Fruit fly (Drosophila melanogaster): ENCODE results near the gene CG33287.

The CG33287 gene

DNA sequence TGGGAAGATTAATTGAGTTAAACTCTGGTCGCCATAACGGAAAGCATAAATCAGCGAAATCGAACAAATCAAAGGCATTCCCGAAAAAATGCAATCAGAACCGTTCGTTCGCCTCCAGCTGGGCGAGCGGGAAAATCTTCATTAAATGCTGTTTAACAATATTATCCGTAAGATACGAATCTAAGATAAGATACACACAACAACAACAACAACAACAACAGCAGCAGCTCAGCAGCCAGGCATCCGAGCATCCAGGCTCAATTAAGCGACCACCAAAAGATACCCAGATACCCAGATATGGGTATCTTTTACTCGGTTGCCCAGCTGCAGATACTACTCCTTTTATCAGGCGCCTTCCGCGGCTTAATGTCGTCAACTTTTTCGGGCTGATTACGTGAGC, 24.4 kb downstream of the CG33287 start:
- no peak for TF ChIP-seq CG17806 (tag; optimal IDR thresholded peaks at IDR 0.05)
- TF ChIP-seq CG14655 (GFP tag; optimal IDR thresholded peaks at IDR 0.05) = no peak
- TF ChIP-seq CG4496 (GFP tag; IDR thresholded peaks at IDR 0.05) = no peak
- no peak for TF ChIP-seq Pif1B (GFP tag; optimal IDR thresholded peaks at IDR 0.05)
- no peak for TF ChIP-seq CG10348 (GFP tag; IDR thresholded peaks at IDR 0.05)
- TF ChIP-seq Snoo (tag; optimal IDR thresholded peaks at IDR 0.05) = no peak
- no peak for TF ChIP-seq CG12605 (GFP tag; IDR thresholded peaks at IDR 0.05)
- no peak for TF ChIP-seq fd96Ca (GFP tag; IDR thresholded peaks at IDR 0.05)
- TF ChIP-seq EcR (GFP tag; optimal IDR thresholded peaks at IDR 0.05) = no peak
- TF ChIP-seq CG32121 (GFP tag; IDR thresholded peaks at IDR 0.05) = no peak

- peak; percentile 21 for TF ChIP-seq gl (tag; optimal IDR thresholded peaks at IDR 0.05)
- no peak for TF ChIP-seq rn (GFP tag; IDR thresholded peaks at IDR 0.05)
- no peak for TF ChIP-seq CG9948 (tag; optimal IDR thresholded peaks at IDR 0.05)
- TF ChIP-seq CG13204 (GFP tag; optimal IDR thresholded peaks at IDR 0.05) = no peak
- TF ChIP-seq CG17806 (tag; optimal IDR thresholded peaks at IDR 0.05) = no peak
- no peak for TF ChIP-seq CG10348 (GFP tag; IDR thresholded peaks at IDR 0.05)
- peak; percentile 8 for TF ChIP-seq EcR (GFP tag; optimal IDR thresholded peaks at IDR 0.05)
- peak; percentile 0 for TF ChIP-seq CG8159 (tag; optimal IDR thresholded peaks at IDR 0.05)
- no peak for TF ChIP-seq CG34367 (tag; optimal IDR thresholded peaks at IDR 0.05)
- TF ChIP-seq fd96Ca (GFP tag; IDR thresholded peaks at IDR 0.05) = no peak
- no peak for TF ChIP-seq Pif1A (GFP tag; optimal IDR thresholded peaks at IDR 0.05)
- no peak for TF ChIP-seq D1 (tag; optimal IDR thresholded peaks at IDR 0.05)
- TF ChIP-seq Pif1B (GFP tag; optimal IDR thresholded peaks at IDR 0.05) = no peak
- TF ChIP-seq Ets98B (GFP tag; IDR thresholded peaks at IDR 0.05) = no peak
- TF ChIP-seq CG8301 (tag; optimal IDR thresholded peaks at IDR 0.05) = no peak
- 0 out of 3 replicates have a peak, but pooled peaks have one; percentile 25 for TF ChIP-seq CG4496 (GFP tag; IDR thresholded peaks at IDR 0.05)
- TF ChIP-seq CG12605 (GFP tag; IDR thresholded peaks at IDR 0.05) = no peak
Observed at dm6 chr3L:20944180-20944579, 26.3 kb downstream of the CG33287 start.

DNA sequence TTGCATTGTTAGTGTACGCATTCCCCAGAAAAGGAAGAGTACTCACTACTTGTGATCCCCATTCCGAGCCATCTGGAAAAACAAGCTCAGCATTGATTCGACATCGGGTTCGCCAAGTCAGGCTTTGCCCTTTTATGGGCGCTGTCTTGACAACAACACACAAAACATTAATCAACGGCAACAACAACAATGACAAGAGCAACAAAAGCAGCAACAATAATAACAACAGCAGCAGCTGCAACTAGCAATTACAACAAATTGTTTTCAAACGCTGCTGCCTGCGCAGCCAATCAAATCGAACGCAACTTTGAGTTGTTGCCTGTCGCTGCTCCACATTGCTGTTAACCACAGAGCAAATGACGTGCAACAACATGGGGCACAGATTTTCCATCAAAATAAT, 28.4 kb downstream of the CG33287 start:
- TF ChIP-seq CG32121 (GFP tag; IDR thresholded peaks at IDR 0.05) (no peak), CG34367 (tag; optimal IDR thresholded peaks at IDR 0.05) (no peak), CG9948 (tag; optimal IDR thresholded peaks at IDR 0.05) (no peak), Ets98B (GFP tag; IDR thresholded peaks at IDR 0.05) (no peak), CG8159 (tag; optimal IDR thresholded peaks at IDR 0.05) (no peak), gl (tag; optimal IDR thresholded peaks at IDR 0.05) (no peak), Snoo (tag; optimal IDR thresholded peaks at IDR 0.05) (no peak), CG10348 (GFP tag; IDR thresholded peaks at IDR 0.05) (no peak), CG12605 (GFP tag; IDR thresholded peaks at IDR 0.05) (no peak)

DNA sequence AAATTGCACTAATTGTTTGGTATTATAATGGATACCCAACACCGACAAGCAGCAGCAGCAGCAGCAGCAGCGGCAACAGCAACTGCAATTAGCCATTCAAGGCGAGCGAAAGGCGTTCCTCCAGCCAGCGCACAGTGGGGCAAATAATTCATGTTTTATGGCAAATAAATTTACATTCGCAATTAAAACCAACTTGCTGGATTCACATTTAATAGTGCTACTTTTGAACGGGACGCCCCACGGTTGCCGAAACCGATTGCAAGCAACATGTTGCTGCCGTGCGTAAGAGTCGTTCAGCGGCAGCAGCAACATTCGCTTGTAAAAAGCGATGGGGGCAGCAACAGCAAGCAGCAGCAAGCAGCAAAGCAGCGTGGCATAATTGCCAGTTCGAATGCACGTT, 36.8 kb downstream of the CG33287 start:
- peak; percentile 10 for TF ChIP-seq CG8301 (tag; optimal IDR thresholded peaks at IDR 0.05)
- no peak for TF ChIP-seq CG9948 (tag; optimal IDR thresholded peaks at IDR 0.05)
- TF ChIP-seq CG12605 (GFP tag; IDR thresholded peaks at IDR 0.05) = no peak; the same call in 1 of the 2 replicates
- peak; percentile 10 for TF ChIP-seq CG8159 (tag; optimal IDR thresholded peaks at IDR 0.05)
- TF ChIP-seq CG13204 (GFP tag; optimal IDR thresholded peaks at IDR 0.05) = peak; percentile 45
- TF ChIP-seq CG10348 (GFP tag; IDR thresholded peaks at IDR 0.05) = no peak
- peak; percentile 28 for TF ChIP-seq CG14655 (GFP tag; optimal IDR thresholded peaks at IDR 0.05)
- peak; percentile 63; the same call in 1 of the 2 replicates for TF ChIP-seq Ets98B (GFP tag; IDR thresholded peaks at IDR 0.05)
- peak; percentile 68; the same call in 2 of the 3 replicates for TF ChIP-seq CG4496 (GFP tag; IDR thresholded peaks at IDR 0.05)
- TF ChIP-seq Pif1B (GFP tag; optimal IDR thresholded peaks at IDR 0.05) = peak; percentile 56
- peak; percentile 61 for TF ChIP-seq fd96Ca (GFP tag; IDR thresholded peaks at IDR 0.05)
- peak; percentile 12 for TF ChIP-seq gl (tag; optimal IDR thresholded peaks at IDR 0.05)
- TF ChIP-seq CG32121 (GFP tag; IDR thresholded peaks at IDR 0.05) = no peak
- peak; percentile 27 for TF ChIP-seq CG34367 (tag; optimal IDR thresholded peaks at IDR 0.05)
- no peak for TF ChIP-seq rn (GFP tag; IDR thresholded peaks at IDR 0.05)
- peak; percentile 17 for TF ChIP-seq CG15710 (tag; optimal IDR thresholded peaks at IDR 0.05)
- no peak for TF ChIP-seq EcR (GFP tag; optimal IDR thresholded peaks at IDR 0.05)
- peak; percentile 54 for TF ChIP-seq Pif1A (GFP tag; optimal IDR thresholded peaks at IDR 0.05)
- no peak for TF ChIP-seq D1 (tag; optimal IDR thresholded peaks at IDR 0.05)
- peak; percentile 20 for TF ChIP-seq Snoo (tag; optimal IDR thresholded peaks at IDR 0.05)
- TF ChIP-seq CG17806 (tag; optimal IDR thresholded peaks at IDR 0.05) = peak; percentile 41

- TF ChIP-seq CG9948 (tag; optimal IDR thresholded peaks at IDR 0.05) = no peak
- TF ChIP-seq CG32121 (GFP tag; IDR thresholded peaks at IDR 0.05) = no peak
- no peak for TF ChIP-seq CG14655 (GFP tag; optimal IDR thresholded peaks at IDR 0.05)
- TF ChIP-seq Ets98B (GFP tag; IDR thresholded peaks at IDR 0.05) = no peak
- TF ChIP-seq gl (tag; optimal IDR thresholded peaks at IDR 0.05) = no peak
- no peak for TF ChIP-seq fd96Ca (GFP tag; IDR thresholded peaks at IDR 0.05)
Observed at dm6 chr3L:20932556-20932955, 37.9 kb downstream of the CG33287 start.

DNA sequence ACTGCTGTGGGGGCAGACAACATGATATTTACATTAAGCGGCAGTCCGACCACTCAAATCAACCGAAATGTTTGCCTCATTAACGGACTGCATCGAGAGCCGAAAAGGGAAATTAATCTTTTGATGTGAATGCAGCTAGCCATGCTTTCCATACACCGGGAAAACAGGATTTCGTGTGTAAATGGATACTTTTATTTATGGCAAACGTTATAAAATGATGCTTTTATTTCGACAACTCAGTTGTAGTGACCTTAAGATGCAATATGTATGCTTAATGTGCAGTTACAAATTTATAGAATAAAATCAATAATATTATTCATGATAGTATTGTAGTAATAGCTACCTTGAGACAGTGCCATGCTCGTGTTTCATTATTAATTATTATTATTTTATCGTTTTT, 39.0 kb downstream of the CG33287 start:
- peak; percentile 7 for TF ChIP-seq Pif1A (GFP tag; optimal IDR thresholded peaks at IDR 0.05)
- TF ChIP-seq CG14655 (GFP tag; optimal IDR thresholded peaks at IDR 0.05) = no peak
- TF ChIP-seq CG32121 (GFP tag; IDR thresholded peaks at IDR 0.05) = no peak

Data from whole organism, pupa.